Worm (Caenorhabditis elegans) whole organism, young adult: ENCODE results near the gene Y54E2A.10.

ENCODE experiments used
- B0019.2 ChIP-seq: fragments of 200-800 bp; sonication (Bioruptor generic); conservative IDR thresholded peaks from 2 replicates; pipeline ENCODE4 v1.3.6; 2022; ENCODE audit warnings: missing genetic modification reagents, missing genetic modification characterization, missing compliant biosample characterization
- B0035.1 ChIP-seq: sonication (generic microtip); optimal IDR thresholded peaks from 2 replicates; lab custom pipeline; 2016; ENCODE audit warnings: missing genetic modification characterization, mild to moderate bottlenecking, missing compliant biosample characterization, missing genotype, missing genetic modification reagents
- B0261.1 ChIP-seq: sonication (generic microtip); optimal IDR thresholded peaks from 2 replicates; lab custom pipeline; 2016; ENCODE audit warnings: mild to moderate bottlenecking, missing genetic modification characterization, moderate library complexity, missing compliant biosample characterization
- B0336.3 ChIP-seq: fragments of 200-800 bp; sonication (Bioruptor generic); IDR thresholded peaks from 2 replicates; pipeline ENCODE4 v1.3.6; 2022; ENCODE audit warnings: missing genetic modification characterization, missing compliant biosample characterization
- C06A6.2 ChIP-seq: fragments of 200-800 bp; sonication (Bioruptor generic); conservative IDR thresholded peaks from 2 replicates; pipeline ENCODE4 v1.3.6; 2022; ENCODE audit warnings: missing genetic modification characterization, missing compliant biosample characterization
- C17E4.6 ChIP-seq: fragments of 200-800 bp; sonication (Bioruptor generic); IDR thresholded peaks from 2 replicates; pipeline ENCODE4 v1.3.6; 2022; ENCODE audit warnings: missing genetic modification reagents, missing genetic modification characterization, missing compliant biosample characterization
- F22D6.2 ChIP-seq: sonication (generic microtip); optimal IDR thresholded peaks from 2 replicates; lab custom pipeline; 2016; ENCODE audit warnings: mild to moderate bottlenecking, missing genetic modification characterization, missing compliant biosample characterization
- F23B12.7 ChIP-seq: sonication (generic microtip); optimal IDR thresholded peaks from 2 replicates; lab custom pipeline; 2017; ENCODE audit warnings: missing genetic modification characterization, mild to moderate bottlenecking, missing compliant biosample characterization, antibody characterized with exemption, moderate library complexity; ENCODE audit not compliant: insufficient read depth
- F37B4.10 ChIP-seq: fragments of 200-800 bp; sonication (Bioruptor generic); IDR thresholded peaks from 2 replicates; pipeline ENCODE4 v1.3.6; 2022; ENCODE audit warnings: missing genetic modification characterization, missing compliant biosample characterization
- F49E8.2 ChIP-seq: sonication (generic microtip); optimal IDR thresholded peaks from 3 replicates; lab custom pipeline; 2017; ENCODE audit warnings: missing genetic modification characterization, mild to moderate bottlenecking, missing compliant biosample characterization, antibody characterized with exemption, moderate library complexity; ENCODE audit not compliant: insufficient read depth
- F55B11.4 ChIP-seq: sonication (generic microtip); optimal IDR thresholded peaks from 2 replicates; lab custom pipeline; 2016; ENCODE audit warnings: missing compliant biosample characterization, missing genetic modification characterization, borderline replicate concordance; ENCODE audit not compliant: insufficient read depth
- F57A8.1 ChIP-seq: fragments of 200-800 bp; sonication (Bioruptor generic); optimal IDR thresholded peaks from 2 replicates; lab custom pipeline; 2018; ENCODE audit warnings: mild to moderate bottlenecking, missing genetic modification characterization, moderate library complexity, missing compliant biosample characterization
- T07F8.4 ChIP-seq: sonication (generic microtip); optimal IDR thresholded peaks from 2 replicates; lab custom pipeline; 2016; ENCODE audit warnings: mild to moderate bottlenecking, missing genetic modification characterization, moderate library complexity, missing compliant biosample characterization
- T26A5.8 ChIP-seq: sonication (generic microtip); optimal IDR thresholded peaks from 2 replicates; lab custom pipeline; 2016; ENCODE audit warnings: missing genetic modification characterization, missing compliant biosample characterization
- Y79H2A.3 ChIP-seq: fragments of 200-800 bp; sonication (Bioruptor generic); conservative IDR thresholded peaks from 2 replicates; pipeline ENCODE4 v1.3.6; 2022; ENCODE audit warnings: missing genetic modification reagents, missing genetic modification characterization, missing compliant biosample characterization
- aptf-3 ChIP-seq: fragments of 200-800 bp; sonication (Bioruptor generic); IDR thresholded peaks from 2 replicates; pipeline ENCODE4 v1.3.6; 2022; ENCODE audit warnings: missing genetic modification characterization, missing compliant biosample characterization
- atf-7 ChIP-seq: sonication (generic microtip); optimal IDR thresholded peaks from 2 replicates; lab custom pipeline; 2017; ENCODE audit warnings: mild to moderate bottlenecking, missing genetic modification characterization, missing compliant biosample characterization
- athp-1 ChIP-seq: sonication (generic microtip); optimal IDR thresholded peaks from 2 replicates; lab custom pipeline; 2017; ENCODE audit warnings: mild to moderate bottlenecking, missing genetic modification characterization, missing compliant biosample characterization
- attf-5 ChIP-seq: fragments of 200-800 bp; sonication (Bioruptor generic); optimal IDR thresholded peaks from 2 replicates; lab custom pipeline; 2018; ENCODE audit warnings: mild to moderate bottlenecking, missing genetic modification characterization, missing compliant biosample characterization
- bed-2 ChIP-seq: fragments of 200-800 bp; sonication (Bioruptor generic); IDR thresholded peaks from 2 replicates; pipeline ENCODE4 v1.3.6; 2022; ENCODE audit warnings: missing genetic modification reagents, missing genetic modification characterization, missing compliant biosample characterization
- cebp-2 ChIP-seq: fragments of 200-800 bp; sonication (Bioruptor generic); IDR thresholded peaks from 2 replicates; pipeline ENCODE4 v1.3.6; 2022; ENCODE audit warnings: missing genetic modification characterization, missing compliant biosample characterization
- ceh-100 ChIP-seq: fragments of 200-800 bp; sonication (Bioruptor generic); IDR thresholded peaks from 2 replicates; pipeline ENCODE4 v1.3.6; 2022; ENCODE audit warnings: missing genetic modification reagents, missing genetic modification characterization, missing compliant biosample characterization
- ceh-27 ChIP-seq: fragments of 200-800 bp; sonication (Bioruptor generic); optimal IDR thresholded peaks from 2 replicates; lab custom pipeline; 2018; ENCODE audit warnings: mild to moderate bottlenecking, missing genetic modification characterization, moderate library complexity, missing compliant biosample characterization
- ceh-58 ChIP-seq: fragments of 200-800 bp; sonication (Bioruptor generic); IDR thresholded peaks from 2 replicates; pipeline ENCODE4 v1.3.6; 2022; ENCODE audit warnings: missing genetic modification characterization, missing compliant biosample characterization
- ceh-91 ChIP-seq: fragments of 200-800 bp; sonication (Bioruptor generic); IDR thresholded peaks from 2 replicates; pipeline ENCODE4 v1.3.6; 2022; ENCODE audit warnings: missing genetic modification reagents, missing genetic modification characterization, missing compliant biosample characterization
- chd-7 ChIP-seq: sonication (generic microtip); optimal IDR thresholded peaks from 2 replicates; lab custom pipeline; 2016; ENCODE audit warnings: mild to moderate bottlenecking, missing genetic modification characterization, moderate library complexity, missing compliant biosample characterization
- dox-1 ChIP-seq: fragments of 200-800 bp; sonication (Bioruptor generic); IDR thresholded peaks from 2 replicates; pipeline ENCODE4 v1.3.6; 2022; ENCODE audit warnings: missing genetic modification reagents, missing genetic modification characterization, missing compliant biosample characterization
- hrde-1 ChIP-seq: sonication (generic microtip); optimal IDR thresholded peaks from 2 replicates; lab custom pipeline; 2016; ENCODE audit warnings: missing genetic modification characterization, mild to moderate bottlenecking, missing compliant biosample characterization, moderate library complexity, missing genotype, missing genetic modification reagents, borderline replicate concordance
- lag-1 ChIP-seq: fragments of 200-800 bp; sonication (Bioruptor generic); IDR thresholded peaks from 2 replicates; pipeline ENCODE4 v1.3.6; 2022; ENCODE audit warnings: missing genetic modification reagents, missing genetic modification characterization, missing compliant biosample characterization
- let-526 ChIP-seq: fragments of 200-800 bp; sonication (Bioruptor generic); IDR thresholded peaks from 2 replicates; pipeline ENCODE4 v1.3.6; 2022; ENCODE audit warnings: missing genetic modification reagents, missing genetic modification characterization, missing compliant biosample characterization
- lin-26 ChIP-seq: fragments of 200-800 bp; sonication (Bioruptor generic); IDR thresholded peaks from 2 replicates; pipeline ENCODE4 v1.3.6; 2022; ENCODE audit warnings: missing genetic modification reagents, missing genetic modification characterization, missing compliant biosample characterization
- lin-35 ChIP-seq, 3 experiments: fragments of 150-350 bp in 2 of 3; sonication (generic microtip) in 1 of 3; optimal IDR thresholded peaks; 2 replicates each; lab custom pipeline; 2014 to 2018; ENCODE audit warnings: missing biosample characterization in 3 of 3, missing genetic modification characterization in 3 of 3, missing genetic modification reagents in 3 of 3
- lin-40 ChIP-seq: sonication (generic microtip); optimal IDR thresholded peaks from 2 replicates; lab custom pipeline; 2016; ENCODE audit warnings: missing genetic modification characterization, mild to moderate bottlenecking, missing compliant biosample characterization, missing genotype, missing genetic modification reagents
- lir-1 ChIP-seq: fragments of 200-800 bp; sonication (Bioruptor generic); conservative IDR thresholded peaks from 2 replicates; pipeline ENCODE4 v1.3.6; 2022; ENCODE audit warnings: missing genetic modification reagents, missing genetic modification characterization, missing compliant biosample characterization
- madf-6 ChIP-seq: fragments of 200-800 bp; sonication (Bioruptor generic); IDR thresholded peaks from 2 replicates; pipeline ENCODE4 v1.3.6; 2022; ENCODE audit warnings: missing genetic modification reagents, missing genetic modification characterization, missing compliant biosample characterization
- mcd-1 ChIP-seq: fragments of 200-800 bp; sonication (Bioruptor generic); IDR thresholded peaks from 2 replicates; pipeline ENCODE4 v1.3.6; 2022; ENCODE audit warnings: missing genetic modification reagents, missing genetic modification characterization, missing compliant biosample characterization
- mes-4 ChIP-seq: sonication (generic microtip); optimal IDR thresholded peaks from 2 replicates; lab custom pipeline; 2016; ENCODE audit warnings: missing genotype, missing genetic modification characterization, missing compliant biosample characterization
- nfya-1 ChIP-seq: sonication (generic microtip); optimal IDR thresholded peaks from 2 replicates; lab custom pipeline; 2017; ENCODE audit warnings: antibody characterized with exemption, missing compliant biosample characterization, missing genetic modification characterization, borderline replicate concordance; ENCODE audit not compliant: insufficient read depth
- nfyb-1 ChIP-seq: fragments of 200-800 bp; sonication (Bioruptor generic); IDR thresholded peaks from 2 replicates; pipeline ENCODE4 v1.3.6; 2022; ENCODE audit warnings: missing genetic modification reagents, missing genetic modification characterization, missing compliant biosample characterization
- rcor-1 ChIP-seq: fragments of 200-800 bp; sonication (Bioruptor generic); IDR thresholded peaks from 2 replicates; pipeline ENCODE4 v1.3.6; 2022; ENCODE audit warnings: missing genetic modification reagents, missing genetic modification characterization, missing compliant biosample characterization
- rpc-1 ChIP-seq, 2 experiments: fragments of 150-350 bp in 1 of 2; sonication (generic microtip) in 1 of 2; optimal IDR thresholded peaks; 2 replicates each; lab custom pipeline; 2014 to 2018; ENCODE audit warnings: missing biosample characterization in 1 of 2, missing genetic modification characterization in 1 of 2, missing genetic modification reagents in 1 of 2, missing genotype in 1 of 2
- sdz-38 ChIP-seq: sonication (generic microtip); optimal IDR thresholded peaks from 2 replicates; lab custom pipeline; 2016; ENCODE audit warnings: missing genotype, missing genetic modification characterization, missing compliant biosample characterization
- ztf-18 ChIP-seq: sonication (generic microtip); optimal IDR thresholded peaks from 2 replicates; lab custom pipeline; 2016; ENCODE audit warnings: missing genotype, mild to moderate bottlenecking, missing genetic modification characterization, missing compliant biosample characterization

Y54E2A.10 gene

DNA sequence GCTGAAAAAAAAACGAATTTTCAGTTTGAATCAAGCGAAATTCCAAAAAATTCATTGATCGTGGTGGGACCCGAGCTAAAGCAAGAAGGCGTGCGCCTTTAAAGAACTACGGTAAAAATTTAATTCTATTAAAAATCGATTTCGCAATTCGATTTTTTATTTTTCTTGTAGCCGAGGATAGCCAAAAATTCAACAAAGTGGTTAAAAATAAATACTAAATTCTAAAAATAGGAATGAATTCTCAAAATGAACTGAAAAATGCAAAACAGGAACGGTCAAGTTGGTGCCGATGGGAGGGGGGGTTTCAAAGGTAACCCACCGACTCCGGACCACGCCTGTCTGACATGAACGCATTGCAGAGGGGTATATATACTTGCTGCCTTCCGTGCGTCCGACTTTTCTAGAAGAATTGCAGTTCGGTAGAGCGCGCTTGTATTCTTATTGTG lies 10.3 kb downstream of the Y54E2A.10 start (continued):
- no peak for TF ChIP-seq Y79H2A.3 (GFP tag; lab: Robert Waterston, UW)
- TF ChIP-seq F37B4.10 (GFP tag; lab: Robert Waterston, UW): no peak
- no peak for TF ChIP-seq lir-1 (GFP tag; lab: Robert Waterston, UW)
- no peak for TF ChIP-seq F57A8.1 (GFP tag; lab: Kevin White, UChicago)
- no peak for TF ChIP-seq ztf-18 (tag; lab: Kevin White, UChicago)
- no peak for TF ChIP-seq lag-1 (GFP tag; lab: Robert Waterston, UW)
- no peak for TF ChIP-seq rcor-1 (GFP tag; lab: Robert Waterston, UW)
- no peak for TF ChIP-seq ceh-100 (GFP tag; lab: Robert Waterston, UW)
- TF ChIP-seq sdz-38 (tag; lab: Kevin White, UChicago): no peak
- no peak for TF ChIP-seq athp-1 (tag; lab: Kevin White, UChicago)
- peak; percentile 62 for TF ChIP-seq B0261.1 (tag; lab: Kevin White, UChicago)
- TF ChIP-seq mes-4: no peak
- TF ChIP-seq nfya-1 (tag; lab: Kevin White, UChicago): no peak
- TF ChIP-seq C06A6.2 (GFP tag; lab: Robert Waterston, UW): 0 out of 2 replicates have a peak, but pooled peaks have one; percentile 32
- TF ChIP-seq chd-7 (tag; lab: Kevin White, UChicago): no peak
- peak; percentile 73 for TF ChIP-seq nfyb-1 (GFP tag; lab: Robert Waterston, UW)
- no peak for TF ChIP-seq F55B11.4 (tag; lab: Kevin White, UChicago)
- TF ChIP-seq aptf-3: no peak
- no peak for TF ChIP-seq hrde-1 (tag; lab: Kevin White, UChicago)
- TF ChIP-seq mcd-1 (GFP tag; lab: Robert Waterston, UW): peak; percentile 85
- peak; percentile 53; the same call in 1 of the 2 replicates for TF ChIP-seq dox-1
- TF ChIP-seq ceh-27 (GFP tag; lab: Kevin White, UChicago): peak; percentile 29
- TF ChIP-seq cebp-2 (GFP tag; lab: Robert Waterston, UW): no peak
- no peak for TF ChIP-seq F49E8.2 (tag; lab: Kevin White, UChicago)
- no peak for TF ChIP-seq B0336.3
- TF ChIP-seq B0035.1 (tag; lab: Kevin White, UChicago): no peak
- no peak for TF ChIP-seq let-526 (GFP tag; lab: Robert Waterston, UW)
- peak in 1 of 3 experiments; percentile 61 for TF ChIP-seq lin-35 (GFP tag; optimal IDR thresholded peaks at IDR 0.05; lab: Kevin White, UChicago)
- peak; percentile 69 for TF ChIP-seq lin-40 (tag; lab: Kevin White, UChicago)
- TF ChIP-seq F22D6.2 (tag; lab: Kevin White, UChicago): no peak
- TF ChIP-seq ceh-58 (GFP tag; lab: Robert Waterston, UW): no peak
- TF ChIP-seq C17E4.6 (GFP tag; lab: Robert Waterston, UW): no peak
- TF ChIP-seq rpc-1 (optimal IDR thresholded peaks at IDR 0.05; lab: Kevin White, UChicago): peak; percentile 57
- peak; percentile 48 for TF ChIP-seq rpc-1 (tag; optimal IDR thresholded peaks at IDR 0.05; lab: Kevin White, UChicago)
- no peak for TF ChIP-seq B0019.2 (GFP tag; lab: Robert Waterston, UW)
- no peak for TF ChIP-seq F23B12.7 (tag; lab: Kevin White, UChicago)
- no peak for TF ChIP-seq atf-7
- no peak for TF ChIP-seq T07F8.4 (tag; lab: Kevin White, UChicago)
- TF ChIP-seq madf-6 (GFP tag; lab: Robert Waterston, UW): peak; percentile 83
- TF ChIP-seq ceh-91 (GFP tag; lab: Robert Waterston, UW): no peak
- TF ChIP-seq T26A5.8: no peak
- no peak for TF ChIP-seq bed-2 (GFP tag; lab: Robert Waterston, UW)
- no peak for TF ChIP-seq attf-5 (GFP tag; lab: Kevin White, UChicago)
- no peak for TF ChIP-seq lin-26
